Worm (Caenorhabditis elegans) whole organism, midembryonic: ENCODE data around the gene fbxa-12.

ENCODE experiments used
- T22C8.4 ChIP-seq: fragments of 200-800 bp; sonication (Bioruptor generic); IDR thresholded peaks from 2 replicates; pipeline ENCODE4 v1.3.6; 2022; ENCODE audit warnings: missing genetic modification characterization, missing compliant biosample characterization
- cog-1 ChIP-seq: sonication (generic microtip); optimal IDR thresholded peaks from 2 replicates; lab custom pipeline; 2016; ENCODE audit warnings: missing genetic modification characterization, missing compliant biosample characterization
- flt-1 ChIP-seq: fragments of 200-800 bp; sonication (Bioruptor generic); IDR thresholded peaks from 2 replicates; pipeline ENCODE4 v1.3.6; 2022; ENCODE audit warnings: missing genetic modification characterization, missing compliant biosample characterization
- klf-2 ChIP-seq: fragments of 200-800 bp; sonication (Bioruptor generic); conservative IDR thresholded peaks from 2 replicates; pipeline ENCODE4 v1.3.6; 2022; ENCODE audit warnings: missing genetic modification reagents, missing genetic modification characterization, missing compliant biosample characterization
- med-1 ChIP-seq: sonication (generic microtip); optimal IDR thresholded peaks from 2 replicates; lab custom pipeline; 2017; ENCODE audit warnings: missing genetic modification characterization, mild to moderate bottlenecking, missing compliant biosample characterization, antibody characterized with exemption, missing genetic modification reagents; ENCODE audit not compliant: insufficient read depth
- ref-1 ChIP-seq: fragments of 200-800 bp; sonication (Bioruptor generic); conservative IDR thresholded peaks from 2 replicates; pipeline ENCODE4 v1.3.6; 2022; ENCODE audit warnings: missing genetic modification reagents, missing genetic modification characterization, missing compliant biosample characterization
- tab-1 ChIP-seq: fragments of 200-800 bp; sonication (Bioruptor generic); IDR thresholded peaks from 2 replicates; pipeline ENCODE4 v1.3.6; 2022; ENCODE audit warnings: missing genetic modification characterization, missing compliant biosample characterization
- ztf-23 ChIP-seq: fragments of 200-800 bp; sonication (Bioruptor generic); IDR thresholded peaks from 2 replicates; pipeline ENCODE4 v1.3.6; 2022; ENCODE audit warnings: missing genetic modification reagents, missing genetic modification characterization, missing compliant biosample characterization

- TF ChIP-seq flt-1 (GFP tag; lab: Robert Waterston, UW) (no peak), ref-1 (GFP tag; lab: Robert Waterston, UW) (no peak), tab-1 (GFP tag; lab: Robert Waterston, UW) (no peak), cog-1 (no peak), ztf-23 (GFP tag; lab: Robert Waterston, UW) (no peak), klf-2 (GFP tag; lab: Robert Waterston, UW) (no peak), med-1 (GFP tag; lab: Kevin White, UChicago) (no peak), T22C8.4 (GFP tag; lab: Robert Waterston, UW) (no peak)
Observed at ce11 chrIII:2245727-2246126, 26.2 kb downstream of the fbxa-12 start, which contains the start of gene srd-67.
